Fruit fly (Drosophila melanogaster): ENCODE results near the gene RpS19b.
A peak's percentile ranks its signal among the peaks of the same experiment; 100 is the strongest.

Gene RpS19b

DNA sequence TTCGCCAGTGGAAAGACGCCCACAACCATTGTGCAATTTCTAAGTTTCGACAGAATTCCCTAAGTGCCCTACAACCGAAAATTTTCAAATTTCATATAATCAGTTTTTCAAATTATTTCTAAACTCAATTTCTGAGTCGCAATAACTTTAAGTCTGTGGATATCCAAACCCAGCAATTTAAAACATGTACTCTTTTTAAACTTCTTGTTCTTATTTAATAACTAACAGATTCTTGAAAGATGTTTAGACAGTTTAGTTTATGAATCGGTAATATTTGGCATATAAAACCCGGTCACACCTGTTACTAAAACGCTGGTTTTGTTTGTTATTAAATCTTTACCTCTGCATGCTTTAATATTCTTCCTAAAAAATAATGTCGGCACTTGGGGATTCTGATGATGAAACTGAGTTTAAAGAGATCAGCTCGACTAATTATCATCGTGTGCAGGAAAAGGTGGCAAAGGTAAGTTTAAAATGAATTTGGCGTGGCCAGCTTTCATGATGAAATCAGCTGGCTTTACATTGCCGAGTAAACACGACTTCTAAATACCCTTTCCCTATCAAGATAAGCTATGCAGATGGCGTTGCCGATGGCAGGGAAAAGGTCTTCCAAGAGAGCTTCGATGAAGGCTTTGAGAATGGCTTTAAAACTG is 4.3 kb downstream of the RpS19b start, which contains the start of the genes CG43998, CG43999 and CG31142 (continued):
- TF ChIP-seq Ets65A (GFP tag) (peak; percentile 15), chif (GFP tag; optimal IDR thresholded peaks at IDR 0.05) (no peak), vvl (GFP tag; IDR thresholded peaks at IDR 0.05) (no peak), Antp (GFP tag; optimal IDR thresholded peaks at IDR 0.05) (no peak), Sry-δ (GFP tag; optimal IDR thresholded peaks at IDR 0.05) (peak; percentile 15), CG14667 (GFP tag; IDR thresholded peaks at IDR 0.05) (no peak), D19A (tag; optimal IDR thresholded peaks at IDR 0.05) (peak; percentile 97), gfzf (GFP tag; optimal IDR thresholded peaks at IDR 0.05) (peak; percentile 76), dpn (GFP tag; optimal IDR thresholded peaks at IDR 0.05) (peak in 1 of 2 experiments; percentile 5), CG14710 (tag; optimal IDR thresholded peaks at IDR 0.05) (peak; percentile 12), Dp (GFP tag; optimal IDR thresholded peaks at IDR 0.05) (peak; percentile 53), CG12659 (GFP tag; optimal IDR thresholded peaks at IDR 0.05) (peak; percentile 22), Hand (GFP tag; optimal IDR thresholded peaks at IDR 0.05) (no peak), CG8944 (GFP tag; optimal IDR thresholded peaks at IDR 0.05) (no peak), maf-S (GFP tag; optimal IDR thresholded peaks at IDR 0.05) (no peak), CG34376 (GFP tag; optimal IDR thresholded peaks at IDR 0.05) (peak; percentile 6), row (GFP tag; IDR thresholded peaks at IDR 0.05) (peak; percentile 71), nmo (GFP tag; optimal IDR thresholded peaks at IDR 0.05) (peak; percentile 19), sob (GFP tag; IDR thresholded peaks at IDR 0.05) (peak; percentile 17; the same call in 1 of the 2 replicates), sd (tag; optimal IDR thresholded peaks at IDR 0.05) (peak; percentile 24), gem (tag; optimal IDR thresholded peaks at IDR 0.05) (no peak), CG15696 (tag; optimal IDR thresholded peaks at IDR 0.05) (peak; percentile 10), otp (GFP tag; IDR thresholded peaks at IDR 0.05) (0 out of 3 replicates have a peak, but pooled peaks have one; percentile 12), CG13624 (GFP tag; optimal IDR thresholded peaks at IDR 0.05) (no peak), CG2120 (GFP tag; optimal IDR thresholded peaks at IDR 0.05) (peak; percentile 28), CG7928 (GFP tag; optimal IDR thresholded peaks at IDR 0.05) (no peak), stwl (tag; optimal IDR thresholded peaks at IDR 0.05) (peak; percentile 3)

DNA sequence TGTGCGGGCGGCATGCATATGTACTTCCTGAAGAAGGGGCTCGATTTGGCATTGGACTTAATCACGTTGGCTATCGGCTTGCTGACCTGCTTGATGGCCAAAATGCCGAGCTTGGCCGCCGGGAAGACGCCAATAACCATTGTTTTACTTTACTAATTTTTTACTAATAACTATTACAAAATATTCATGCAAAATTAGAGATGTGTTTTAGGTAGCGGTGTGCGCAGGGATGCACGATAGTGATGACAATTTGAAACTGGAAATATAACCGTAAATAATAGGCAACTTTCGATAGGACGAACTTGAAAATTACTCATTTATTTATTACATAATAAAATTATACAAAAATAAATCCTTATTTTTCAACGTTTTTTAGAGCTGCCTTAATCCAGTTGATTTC is 5.9 kb downstream of the RpS19b start, which contains the start of gene CG13601:
TSS of gene CG13601 (minus strand) at position 206 of the 400 bp plus-strand sequence.
- TF ChIP-seq CG13296 (GFP tag; optimal IDR thresholded peaks at IDR 0.05) (peak; percentile 46), twi (tag; optimal IDR thresholded peaks at IDR 0.05) (no peak), CTCF (GFP tag; optimal IDR thresholded peaks at IDR 0.05) (peak; percentile 25), trem (tag; optimal IDR thresholded peaks at IDR 0.05) (peak; percentile 25), tll (GFP tag; optimal IDR thresholded peaks at IDR 0.05) (no peak), stc (GFP tag; IDR thresholded peaks at IDR 0.05) (no peak), Fer3 (tag; optimal IDR thresholded peaks at IDR 0.05) (no peak), CG12219 (GFP tag; optimal IDR thresholded peaks at IDR 0.05) (no peak), trh (GFP tag; optimal IDR thresholded peaks at IDR 0.05) (no peak), sna (GFP tag; IDR thresholded peaks at IDR 0.05; ENCODE audit: partially characterized antibody) (peak; percentile 78), CG6854 (GFP tag; optimal IDR thresholded peaks at IDR 0.05) (no peak), salm (tag; optimal IDR thresholded peaks at IDR 0.05) (no peak), CG7963 (GFP tag; IDR thresholded peaks at IDR 0.05; ENCODE audit: partially characterized antibody) (0 out of 3 replicates have a peak, but pooled peaks have one; percentile 53), Taf1 (GFP tag; IDR thresholded peaks at IDR 0.05) (0 out of 2 replicates have a peak, but pooled peaks have one; percentile 19), CG17829 (tag; optimal IDR thresholded peaks at IDR 0.05) (peak; percentile 40), Dek (tag; optimal IDR thresholded peaks at IDR 0.05) (peak; percentile 18), CG8359 (GFP tag; optimal IDR thresholded peaks at IDR 0.05; ENCODE audit: borderline replicate concordance) (no peak), CG3281 (GFP tag; optimal IDR thresholded peaks at IDR 0.05) (no peak), Xbp1 (GFP tag; optimal IDR thresholded peaks at IDR 0.05) (peak; percentile 53), CG2116 (GFP tag; optimal IDR thresholded peaks at IDR 0.05) (peak; percentile 25), fd102C (GFP tag; optimal IDR thresholded peaks at IDR 0.05) (no peak), CG8924 (tag; optimal IDR thresholded peaks at IDR 0.05) (peak; percentile 53), lbe (GFP tag; optimal IDR thresholded peaks at IDR 0.05) (peak; percentile 34), CG4820 (GFP tag; optimal IDR thresholded peaks at IDR 0.05) (peak; percentile 13)
